Worm (Caenorhabditis elegans): ENCODE data around the gene R02D5.24.
A peak's percentile ranks its signal among the peaks of the same experiment; 100 is the strongest.

Gene R02D5.24

ce11 chrV:14501136-14501535 lies at the start of gene R02D5.24:
Gene R02D5.24, plus strand, starts transcription at chrV:14501340.
- no peak for TF ChIP-seq pha-2 (tag; optimal IDR thresholded peaks at IDR 0.05)
- TF ChIP-seq fkh-10 (GFP tag; optimal IDR thresholded peaks at IDR 0.05), result no peak
- TF ChIP-seq fkh-6 (tag; optimal IDR thresholded peaks at IDR 0.05), result no peak
- no peak for TF ChIP-seq unc-55 (GFP tag; optimal IDR thresholded peaks at IDR 0.05)
- no peak for TF ChIP-seq ceh-45 (GFP tag; IDR thresholded peaks at IDR 0.05)
- peak; percentile 8 for TF ChIP-seq ceh-22 (tag; optimal IDR thresholded peaks at IDR 0.05)
- no peak for TF ChIP-seq C38D4.7 (GFP tag; optimal IDR thresholded peaks at IDR 0.05)
- TF ChIP-seq ref-2 (tag; optimal IDR thresholded peaks at IDR 0.05), result peak; percentile 34
- no peak for TF ChIP-seq lin-11 (tag; optimal IDR thresholded peaks at IDR 0.05)
- no peak for TF ChIP-seq pros-1 (tag; optimal IDR thresholded peaks at IDR 0.05)
- TF ChIP-seq syd-9 (tag; optimal IDR thresholded peaks at IDR 0.05), result peak; percentile 8
- TF ChIP-seq ceh-19 (GFP tag; optimal IDR thresholded peaks at IDR 0.05), result peak; percentile 15
- TF ChIP-seq tbx-2 (tag; optimal IDR thresholded peaks at IDR 0.05), result peak; percentile 8
- TF ChIP-seq pha-4 (tag; optimal IDR thresholded peaks at IDR 0.05), result no peak
- no peak for TF ChIP-seq F13H6.1 (tag; optimal IDR thresholded peaks at IDR 0.05)
- peak; percentile 31 for TF ChIP-seq elt-2 (tag; optimal IDR thresholded peaks at IDR 0.05)
- no peak for TF ChIP-seq ceh-34 (tag; optimal IDR thresholded peaks at IDR 0.05)
- TF ChIP-seq pag-3 (tag; optimal IDR thresholded peaks at IDR 0.05; ENCODE audit: borderline replicate concordance), result no peak
- TF ChIP-seq ceh-9 (tag; optimal IDR thresholded peaks at IDR 0.05), result no peak
- TF ChIP-seq odd-2 (tag; optimal IDR thresholded peaks at IDR 0.05), result no peak
- no peak for TF ChIP-seq dve-1 (tag; optimal IDR thresholded peaks at IDR 0.05)
- TF ChIP-seq mec-3 (tag; optimal IDR thresholded peaks at IDR 0.05; ENCODE audit: borderline replicate concordance), result no peak
- no peak for TF ChIP-seq tbx-7 (tag; optimal IDR thresholded peaks at IDR 0.05)
- TF ChIP-seq nhr-232 (tag; optimal IDR thresholded peaks at IDR 0.05), result no peak
- no peak for TF ChIP-seq hlh-8 (tag; optimal IDR thresholded peaks at IDR 0.05)
- TF ChIP-seq ets-4 (tag; optimal IDR thresholded peaks at IDR 0.05), result no peak
- TF ChIP-seq zip-5 (tag; optimal IDR thresholded peaks at IDR 0.05), result no peak
- no peak for TF ChIP-seq hlh-6 (tag; optimal IDR thresholded peaks at IDR 0.05)
- TF ChIP-seq nhr-11 (tag; optimal IDR thresholded peaks at IDR 0.05), result no peak
- TF ChIP-seq ceh-48 (tag; optimal IDR thresholded peaks at IDR 0.05), result no peak
- no peak for TF ChIP-seq unc-86 (tag; optimal IDR thresholded peaks at IDR 0.05)
- TF ChIP-seq ceh-14 (tag; optimal IDR thresholded peaks at IDR 0.05), result no peak
- TF ChIP-seq ztf-16 (tag; optimal IDR thresholded peaks at IDR 0.05), result no peak
- no peak for TF ChIP-seq T23F11.4 (GFP tag; optimal IDR thresholded peaks at IDR 0.05)

DNA sequence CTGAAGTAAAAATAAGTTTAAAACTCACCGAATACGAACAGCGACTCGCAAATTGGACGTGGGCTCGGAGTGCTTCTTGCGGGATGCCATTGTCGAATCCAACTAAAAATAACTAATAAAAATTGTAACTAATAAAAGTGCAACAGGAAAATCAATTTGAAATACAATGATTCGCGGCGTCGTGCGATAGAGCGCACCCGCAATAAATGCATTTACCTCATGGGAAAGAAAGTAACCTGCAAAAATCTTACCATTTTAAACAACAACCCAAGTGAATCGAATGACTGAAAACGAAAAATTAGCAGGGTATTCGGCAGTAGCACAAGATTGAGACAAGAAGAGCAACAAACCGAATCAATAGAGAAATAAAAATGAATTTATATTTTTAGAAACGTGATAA lies 44.5 kb upstream of the R02D5.24 start, which contains the start of gene bmk-1:
TSS of gene bmk-1 (minus strand) at position 359 of the 400 bp plus-strand sequence.
- TF ChIP-seq unc-42 (tag; optimal IDR thresholded peaks at IDR 0.05) (peak; percentile 48), zip-5 (tag; optimal IDR thresholded peaks at IDR 0.05) (no peak), K02D7.2 (tag; optimal IDR thresholded peaks at IDR 0.05) (no peak)

DNA sequence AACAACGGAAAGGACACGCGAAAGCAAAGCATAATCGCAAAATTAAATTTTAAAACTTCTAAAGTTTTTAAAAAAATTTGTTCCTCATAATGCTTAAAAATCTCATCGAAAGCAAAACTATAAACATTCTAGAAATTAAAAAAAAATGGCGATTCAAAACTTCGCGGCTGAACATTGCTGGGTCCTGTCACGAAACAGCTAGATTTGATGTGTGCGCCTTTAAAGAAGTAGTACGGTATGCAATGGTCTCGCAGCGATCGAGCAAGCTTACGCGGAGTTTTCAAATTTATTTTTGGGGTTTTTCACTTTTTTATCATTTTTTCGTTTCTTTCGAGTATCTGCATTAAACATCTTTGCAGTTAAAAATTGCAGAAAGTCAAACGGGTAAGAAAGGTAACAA lies 44.1 kb upstream of the R02D5.24 start, which contains the start of gene coh-3:
TSS of gene coh-3 (plus strand) at position 353 of the 400 bp plus-strand sequence.
- no peak for TF ChIP-seq ztf-16 (tag; optimal IDR thresholded peaks at IDR 0.05)
- no peak for TF ChIP-seq odd-2 (tag; optimal IDR thresholded peaks at IDR 0.05)
- TF ChIP-seq gmeb-2 (tag; optimal IDR thresholded peaks at IDR 0.05), result no peak
- no peak for TF ChIP-seq fkh-10 (GFP tag; optimal IDR thresholded peaks at IDR 0.05)
- TF ChIP-seq C38D4.7 (GFP tag; optimal IDR thresholded peaks at IDR 0.05), result no peak
- TF ChIP-seq sdc-2 (tag; optimal IDR thresholded peaks at IDR 0.05), result no peak
- no peak for TF ChIP-seq ceh-48 (tag; optimal IDR thresholded peaks at IDR 0.05)
- TF ChIP-seq ceh-6 (GFP tag; optimal IDR thresholded peaks at IDR 0.05), result no peak
- no peak for TF ChIP-seq hlh-13 (GFP tag; optimal IDR thresholded peaks at IDR 0.05)
- no peak for TF ChIP-seq C08G9.2 (tag; optimal IDR thresholded peaks at IDR 0.05)
- TF ChIP-seq ceh-14 (tag; optimal IDR thresholded peaks at IDR 0.05), result no peak
- no peak for TF ChIP-seq ttx-3 (tag; optimal IDR thresholded peaks at IDR 0.05)
- TF ChIP-seq elt-2 (tag; optimal IDR thresholded peaks at IDR 0.05), result no peak
- TF ChIP-seq ceh-22 (tag; optimal IDR thresholded peaks at IDR 0.05), result no peak
- TF ChIP-seq nhr-232 (tag; optimal IDR thresholded peaks at IDR 0.05), result no peak
- TF ChIP-seq madf-2 (tag; optimal IDR thresholded peaks at IDR 0.05), result no peak
- no peak for TF ChIP-seq ceh-24 (tag; optimal IDR thresholded peaks at IDR 0.05)
- TF ChIP-seq elt-4 (tag; optimal IDR thresholded peaks at IDR 0.05), result no peak
